Worm (Caenorhabditis elegans) whole organism, L3 larva: ENCODE results near the gene F49E12.7.

ENCODE experiments used
- R02D3.7 ChIP-seq: fragments of 150-350 bp; optimal IDR thresholded peaks from 2 replicates; lab custom pipeline; 2014; ENCODE audit warnings: missing biosample characterization, missing genetic modification characterization
- ZK546.5 ChIP-seq: sonication (generic microtip); optimal IDR thresholded peaks from 2 replicates; lab custom pipeline; 2017; ENCODE audit warnings: missing biosample characterization, missing genetic modification characterization
- aly-2 ChIP-seq: fragments of 150-350 bp; optimal IDR thresholded peaks from 2 replicates; lab custom pipeline; 2014; ENCODE audit warnings: missing biosample characterization, missing genetic modification characterization
- ceh-16 ChIP-seq: sonication (generic microtip); optimal IDR thresholded peaks from 2 replicates; lab custom pipeline; 2017; ENCODE audit warnings: missing biosample characterization, missing genetic modification characterization
- egl-27 ChIP-seq: sonication (generic microtip); optimal IDR thresholded peaks from 4 replicates; lab custom pipeline; 2017; ENCODE audit warnings: missing biosample characterization, missing genetic modification reagents, missing genetic modification characterization
- elt-2 ChIP-seq: sonication (generic microtip); optimal IDR thresholded peaks from 2 replicates; lab custom pipeline; 2016; ENCODE audit warnings: missing genetic modification reagents, mild to moderate bottlenecking, missing genetic modification characterization, missing compliant biosample characterization
- fos-1 ChIP-seq: fragments of 150-350 bp; optimal IDR thresholded peaks from 2 replicates; lab custom pipeline; 2014; ENCODE audit warnings: missing biosample characterization, missing genetic modification characterization
- jun-1 ChIP-seq: fragments of 150-350 bp; optimal IDR thresholded peaks from 2 replicates; lab custom pipeline; 2014; ENCODE audit warnings: missing biosample characterization, missing genetic modification reagents, missing genetic modification characterization
- nhr-25 ChIP-seq: sonication (generic microtip); optimal IDR thresholded peaks from 2 replicates; lab custom pipeline; 2017; ENCODE audit warnings: missing biosample characterization, missing genetic modification characterization
- sea-2 ChIP-seq: fragments of 150-350 bp; sonication (generic microtip); optimal IDR thresholded peaks from 4 replicates; lab custom pipeline; 2014; ENCODE audit warnings: missing biosample characterization, missing genetic modification reagents, missing genetic modification characterization
- snpc-4 ChIP-seq: fragments of 150-350 bp; optimal IDR thresholded peaks from 2 replicates; lab custom pipeline; 2014; ENCODE audit warnings: missing biosample characterization, missing genetic modification characterization
- ztf-11 ChIP-seq: fragments of 150-350 bp; optimal IDR thresholded peaks from 2 replicates; lab custom pipeline; 2014; ENCODE audit warnings: missing biosample characterization, missing genetic modification characterization
- ztf-4 ChIP-seq: fragments of 150-350 bp; optimal IDR thresholded peaks from 2 replicates; lab custom pipeline; 2014; ENCODE audit warnings: missing biosample characterization, missing genetic modification characterization

ce11 chrII:8415035-8415434 lies 19.1 kb upstream of the F49E12.7 start:
- no peak for TF ChIP-seq ztf-11
- TF ChIP-seq ceh-16 (tag; lab: Kevin White, UChicago): no peak
- TF ChIP-seq egl-27: no peak
- no peak for TF ChIP-seq aly-2 (tag; lab: Kevin White, UChicago)
- TF ChIP-seq sea-2 (GFP tag; lab: Kevin White, UChicago): no peak
- TF ChIP-seq fos-1 (tag; lab: Kevin White, UChicago): no peak
- TF ChIP-seq R02D3.7 (tag; lab: Kevin White, UChicago): no peak
- no peak for TF ChIP-seq nhr-25 (tag; lab: Kevin White, UChicago)
- TF ChIP-seq snpc-4 (tag; lab: Kevin White, UChicago): no peak
- no peak for TF ChIP-seq ztf-4 (tag; lab: Kevin White, UChicago)
- TF ChIP-seq ZK546.5 (tag; lab: Kevin White, UChicago): no peak
- no peak for TF ChIP-seq jun-1 (tag; lab: Kevin White, UChicago)
- TF ChIP-seq elt-2 (tag; lab: Kevin White, UChicago): no peak
